Worm (Caenorhabditis elegans) whole organism, L2 larva: ENCODE data around the gene bcl-7.

Source experiments
- Y55F3AM.14 ChIP-seq: fragments of 200-800 bp; sonication (Bioruptor generic); optimal IDR thresholded peaks from 2 replicates; lab custom pipeline; 2018; ENCODE audit warnings: mild to moderate bottlenecking, missing genetic modification characterization, missing compliant biosample characterization
- ama-1 ChIP-seq: fragments of 150-350 bp; optimal IDR thresholded peaks from 2 replicates; lab custom pipeline; 2018; ENCODE audit warnings: inconsistent platforms
- egl-27 ChIP-seq: sonication (generic microtip); optimal IDR thresholded peaks from 3 replicates; lab custom pipeline; 2017; ENCODE audit warnings: missing biosample characterization, missing genetic modification reagents, missing genetic modification characterization
- elt-3 ChIP-seq: sonication (generic microtip); optimal IDR thresholded peaks from 2 replicates; lab custom pipeline; 2017; ENCODE audit warnings: missing biosample characterization, missing genetic modification characterization
- nhr-11 ChIP-seq: fragments of 150-350 bp; optimal IDR thresholded peaks from 2 replicates; lab custom pipeline; 2014; ENCODE audit warnings: missing biosample characterization, missing genetic modification characterization
- nhr-12 ChIP-seq: fragments of 150-350 bp; optimal IDR thresholded peaks from 2 replicates; lab custom pipeline; 2014; ENCODE audit warnings: missing biosample characterization, missing genetic modification characterization
- unc-62 ChIP-seq: fragments of 150-350 bp; optimal IDR thresholded peaks from 2 replicates; lab custom pipeline; 2014; ENCODE audit warnings: missing biosample characterization, missing genetic modification reagents, missing genetic modification characterization
- ztf-11 ChIP-seq: sonication (generic microtip); optimal IDR thresholded peaks from 2 replicates; lab custom pipeline; 2017; ENCODE audit warnings: missing biosample characterization, missing genetic modification characterization

- TF ChIP-seq Y55F3AM.14 (GFP tag; lab: Kevin White, UChicago) (no peak), egl-27 (tag; lab: Kevin White, UChicago) (no peak), unc-62 (GFP tag; lab: Kevin White, UChicago) (no peak), nhr-12 (no peak), ama-1 (lab: Kevin White, UChicago) (no peak), elt-3 (tag; lab: Kevin White, UChicago) (no peak), ztf-11 (tag; lab: Kevin White, UChicago) (no peak), nhr-11 (no peak)
Measured at ce11 chrIII:5883517-5883916, 42.4 kb upstream of the bcl-7 start.
